Worm (Caenorhabditis elegans) whole organism, L2 larva: ENCODE results near the gene clec-251.

Source experiments
- Y55F3AM.14 ChIP-seq: fragments of 200-800 bp; sonication (Bioruptor generic); optimal IDR thresholded peaks from 2 replicates; lab custom pipeline; 2018; ENCODE audit warnings: mild to moderate bottlenecking, missing genetic modification characterization, missing compliant biosample characterization
- aly-2 ChIP-seq: fragments of 150-350 bp; optimal IDR thresholded peaks from 2 replicates; lab custom pipeline; 2014; ENCODE audit warnings: missing biosample characterization, missing genetic modification characterization
- ama-1 ChIP-seq: fragments of 150-350 bp; optimal IDR thresholded peaks from 2 replicates; lab custom pipeline; 2018; ENCODE audit warnings: inconsistent platforms
- blmp-1 ChIP-seq: sonication (generic microtip); optimal IDR thresholded peaks from 2 replicates; lab custom pipeline; 2017; ENCODE audit warnings: missing genetic modification characterization, mild to moderate bottlenecking, missing compliant biosample characterization, antibody characterized with exemption, moderate library complexity; ENCODE audit not compliant: insufficient read depth
- ceh-16 ChIP-seq: fragments of 150-350 bp; optimal IDR thresholded peaks from 2 replicates; lab custom pipeline; 2014; ENCODE audit warnings: missing biosample characterization, missing genetic modification characterization
- ceh-82 ChIP-seq: fragments of 150-350 bp; optimal IDR thresholded peaks from 2 replicates; lab custom pipeline; 2014; ENCODE audit warnings: missing biosample characterization, missing genetic modification characterization
- fos-1 ChIP-seq: fragments of 150-350 bp; optimal IDR thresholded peaks from 2 replicates; lab custom pipeline; 2014; ENCODE audit warnings: missing biosample characterization, missing genetic modification characterization
- lin-11 ChIP-seq: fragments of 150-350 bp; sonication (generic microtip); optimal IDR thresholded peaks from 2 replicates; lab custom pipeline; 2014; ENCODE audit warnings: missing biosample characterization, missing genetic modification characterization, inconsistent platforms, mixed read lengths
- lsy-2 ChIP-seq, 2 experiments: fragments of 150-350 bp in 1 of 2; sonication (generic microtip) in 1 of 2; optimal IDR thresholded peaks; 2 replicates each; lab custom pipeline; 2014 to 2017; ENCODE audit warnings: missing biosample characterization in 2 of 2, missing genetic modification characterization in 2 of 2
- nhr-12 ChIP-seq: fragments of 150-350 bp; optimal IDR thresholded peaks from 2 replicates; lab custom pipeline; 2014; ENCODE audit warnings: missing biosample characterization, missing genetic modification characterization
- nhr-77 ChIP-seq: fragments of 150-350 bp; optimal IDR thresholded peaks from 2 replicates; lab custom pipeline; 2014; ENCODE audit warnings: missing biosample characterization, missing genetic modification characterization
- zag-1 ChIP-seq: fragments of 150-350 bp; optimal IDR thresholded peaks from 2 replicates; lab custom pipeline; 2014; ENCODE audit warnings: missing biosample characterization, missing genetic modification characterization
- ztf-11 ChIP-seq: sonication (generic microtip); optimal IDR thresholded peaks from 2 replicates; lab custom pipeline; 2017; ENCODE audit warnings: missing biosample characterization, missing genetic modification characterization

- TF ChIP-seq ceh-16 (tag; lab: Kevin White, UChicago) (no peak), ama-1 (no peak), ceh-82 (tag; lab: Kevin White, UChicago) (no peak), lin-11 (tag; lab: Kevin White, UChicago) (no peak), fos-1 (tag; lab: Kevin White, UChicago) (no peak), nhr-12 (tag; lab: Kevin White, UChicago) (no peak), aly-2 (tag; lab: Kevin White, UChicago) (no peak), nhr-77 (tag; lab: Kevin White, UChicago) (no peak), ztf-11 (no peak), Y55F3AM.14 (no peak), zag-1 (tag; lab: Kevin White, UChicago) (no peak), lsy-2 (tag; optimal IDR thresholded peaks at IDR 0.05; lab: Kevin White, UChicago) (no peak), blmp-1 (no peak)
Observed at ce11 chrV:18771804-18772386, 25.1 kb upstream of the clec-251 start.
